Worm (Caenorhabditis elegans): Measurements from ENCODE around the gene C08B6.6.

DNA sequence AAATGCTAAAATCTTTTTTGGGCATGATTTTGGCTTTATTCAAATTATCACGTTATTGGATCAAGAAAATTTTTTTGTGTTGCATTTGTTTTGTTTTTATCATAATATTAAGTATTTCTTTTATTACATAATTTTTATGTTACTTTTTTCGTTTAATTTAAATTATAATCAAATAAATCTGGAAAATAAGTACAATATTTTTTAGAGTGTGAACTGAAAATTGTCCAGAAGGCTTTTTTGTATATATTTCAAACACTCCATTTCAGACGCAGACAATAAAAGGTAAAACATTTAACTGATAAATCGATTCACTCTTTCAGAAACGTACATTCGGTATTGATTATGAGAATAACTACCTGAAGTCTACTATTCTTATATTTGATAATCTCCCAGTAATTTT, 16.1 kb upstream of the C08B6.6 start, which contains the start of gene C08B6.11:
- TF ChIP-seq him-1 (tag; optimal IDR thresholded peaks at IDR 0.05) = no peak
- no peak for TF ChIP-seq dao-5 (tag; optimal IDR thresholded peaks at IDR 0.05)
- TF ChIP-seq W03F9.2 (tag; optimal IDR thresholded peaks at IDR 0.05) = no peak
